Fruit fly (Drosophila melanogaster) whole organism, adult: ENCODE measurements around the gene RabX4.

ENCODE experiments used
- CG11617 ChIP-seq: fragments of 200-800 bp; sonication (Bioruptor generic); optimal IDR thresholded peaks from 2 replicates; lab custom pipeline; 2017; ENCODE audit warnings: mild to moderate bottlenecking, missing biosample characterization, missing genetic modification reagents, missing genetic modification characterization
- CG12768 ChIP-seq: fragments of 200-800 bp; sonication (Bioruptor generic); optimal IDR thresholded peaks from 2 replicates; lab custom pipeline; 2017; ENCODE audit warnings: missing biosample characterization, missing genetic modification characterization, mild to moderate bottlenecking, moderate library complexity, missing genetic modification reagents
- CG14711 ChIP-seq: fragments of 200-800 bp; sonication (Bioruptor generic); optimal IDR thresholded peaks from 2 replicates; lab custom pipeline; 2018; ENCODE audit warnings: missing biosample characterization, mild to moderate bottlenecking, missing genetic modification characterization, moderate library complexity
- CG1620 ChIP-seq: fragments of 200-800 bp; sonication (Bioruptor generic); optimal IDR thresholded peaks from 2 replicates; lab custom pipeline; 2016; ENCODE audit warnings: missing biosample characterization, missing genetic modification characterization
- CG33017 ChIP-seq: fragments of 200-800 bp; sonication (Bioruptor generic); optimal IDR thresholded peaks from 2 replicates; lab custom pipeline; 2018; ENCODE audit warnings: missing biosample characterization, mild to moderate bottlenecking, missing genetic modification characterization, moderate library complexity
- CG5204 ChIP-seq: fragments of 200-800 bp; sonication (Bioruptor generic); optimal IDR thresholded peaks from 2 replicates; lab custom pipeline; 2016; ENCODE audit warnings: missing biosample characterization, missing genetic modification characterization
- CG7045 ChIP-seq: fragments of 200-800 bp; sonication (Bioruptor generic); optimal IDR thresholded peaks from 2 replicates; lab custom pipeline; 2017; ENCODE audit warnings: missing biosample characterization, mild to moderate bottlenecking, missing genetic modification characterization
- CG7101 ChIP-seq: fragments of 200-800 bp; sonication (Bioruptor generic); optimal IDR thresholded peaks from 2 replicates; lab custom pipeline; 2018; ENCODE audit warnings: missing biosample characterization, mild to moderate bottlenecking, missing genetic modification characterization, moderate library complexity
- Clk ChIP-seq: fragments of 200-800 bp; sonication (Bioruptor generic); optimal IDR thresholded peaks from 2 replicates; lab custom pipeline; 2017; ENCODE audit warnings: missing biosample characterization, missing genetic modification characterization
- Crg-1 ChIP-seq: fragments of 200-800 bp; sonication (Bioruptor generic); optimal IDR thresholded peaks from 2 replicates; lab custom pipeline; 2016; ENCODE audit warnings: missing biosample characterization, missing genetic modification characterization
- Hr96 ChIP-seq: fragments of 200-800 bp; sonication (Bioruptor generic); optimal IDR thresholded peaks from 2 replicates; lab custom pipeline; 2016; ENCODE audit warnings: missing biosample characterization, missing genetic modification characterization
- Mnt ChIP-seq: fragments of 200-800 bp; sonication (Bioruptor generic); optimal IDR thresholded peaks from 2 replicates; lab custom pipeline; 2016; ENCODE audit warnings: missing biosample characterization, mild to moderate bottlenecking, missing genetic modification characterization
- bab1 ChIP-seq: fragments of 200-800 bp; sonication (Bioruptor generic); optimal IDR thresholded peaks from 3 replicates; lab custom pipeline; 2019; ENCODE audit warnings: missing biosample characterization, mild to moderate bottlenecking, missing genetic modification characterization, moderate library complexity
- cic ChIP-seq: fragments of 200-800 bp; sonication (Bioruptor generic); optimal IDR thresholded peaks from 2 replicates; lab custom pipeline; 2017; ENCODE audit warnings: missing biosample characterization, mild to moderate bottlenecking, missing genetic modification characterization, moderate library complexity
- cnc ChIP-seq, 2 experiments: fragments of >200 bp; optimal IDR thresholded peaks; 2 replicates each; lab custom pipeline; 2017
- kay ChIP-seq: fragments of 200-800 bp; sonication (Bioruptor generic); peaks from one replicate; lab custom pipeline; 2016; ENCODE audit warnings: missing biosample characterization, missing genetic modification characterization, borderline replicate concordance
- ovo ChIP-seq: fragments of 200-800 bp; sonication (Bioruptor generic); optimal IDR thresholded peaks from 2 replicates; lab custom pipeline; 2016; ENCODE audit warnings: missing biosample characterization, missing genetic modification characterization
- pad ChIP-seq: fragments of 200-800 bp; sonication (Bioruptor generic); optimal IDR thresholded peaks from 3 replicates; lab custom pipeline; 2017; ENCODE audit warnings: missing biosample characterization, missing genetic modification characterization, mild to moderate bottlenecking, moderate library complexity, missing genetic modification reagents
- tj ChIP-seq: fragments of 200-800 bp; sonication (Bioruptor generic); optimal IDR thresholded peaks from 3 replicates; lab custom pipeline; 2017; ENCODE audit warnings: missing biosample characterization, mild to moderate bottlenecking, missing genetic modification characterization, moderate library complexity
- toe ChIP-seq: fragments of 200-800 bp; sonication (Bioruptor generic); optimal IDR thresholded peaks from 2 replicates; lab custom pipeline; 2016; ENCODE audit warnings: missing biosample characterization, missing genetic modification characterization

The RabX4 gene

DNA sequence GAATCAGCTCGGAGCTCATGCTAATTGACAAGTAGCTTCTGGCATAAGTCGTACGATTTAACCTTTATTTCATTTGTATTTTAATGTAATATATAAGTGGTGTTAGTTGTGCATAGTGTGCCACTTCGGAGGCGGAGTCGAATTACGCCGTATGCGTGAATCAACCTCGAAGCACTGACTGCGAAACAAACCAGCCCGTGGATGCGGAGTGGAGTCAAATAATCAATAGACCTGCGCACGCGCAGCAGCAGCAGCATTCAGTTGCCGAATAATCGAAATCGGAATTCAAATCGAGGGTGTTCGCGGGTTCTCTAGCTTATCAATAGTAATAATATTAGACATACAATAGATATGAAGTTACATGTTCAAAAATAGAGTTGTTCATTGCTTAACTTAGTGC, at the start of gene RabX4:
RabX4 (minus strand) TSS at position 176 of the 400 bp plus-strand sequence.
- TF ChIP-seq Mnt (no peak), kay (GFP tag; lab: Kevin White, UChicago) (peak; percentile 35)

DNA sequence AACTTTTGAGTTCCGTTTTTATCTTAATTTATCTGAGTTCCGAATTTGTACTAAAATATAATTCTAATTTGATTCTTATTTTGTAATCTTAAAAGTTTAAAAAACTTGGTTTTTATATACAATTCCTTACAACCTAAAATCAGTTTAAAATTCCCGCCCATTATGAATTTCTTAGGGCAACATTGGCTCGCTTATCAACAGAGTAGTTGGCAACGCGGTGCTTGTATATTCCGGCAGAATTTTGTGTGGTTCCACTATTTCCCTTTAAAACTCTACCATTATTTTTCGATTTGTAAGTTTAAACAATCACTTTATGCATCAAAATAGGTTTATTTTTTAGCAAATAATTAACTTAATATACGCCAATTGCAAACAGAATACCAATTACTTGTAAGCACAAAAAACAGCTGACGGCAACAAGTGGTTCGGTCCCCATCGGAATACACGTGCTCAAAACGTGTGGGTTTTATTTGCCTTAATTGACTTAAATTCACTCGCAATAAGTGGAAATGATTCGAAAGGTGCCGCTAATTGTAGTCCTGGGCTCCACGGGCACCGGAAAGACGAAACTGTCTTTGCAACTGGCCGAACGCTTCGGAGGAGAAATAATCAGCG, 48.7 kb upstream of the RabX4 start, which contains the start of the genes CG11089 and CG31381:
CG11089 (plus strand) TSS at position 203 of the 615 bp plus-strand sequence.
CG31381 (plus strand) TSS at position 203 of the 615 bp plus-strand sequence.
- no peak for TF ChIP-seq Hr96 (GFP tag; lab: Kevin White, UChicago)
- TF ChIP-seq cic (GFP tag; lab: Kevin White, UChicago) = no peak
- TF ChIP-seq Mnt = peak; percentile 80
- TF ChIP-seq kay (GFP tag; lab: Kevin White, UChicago) = no peak
- peak; percentile 46 for TF ChIP-seq tj (GFP tag; lab: Kevin White, UChicago)

DNA sequence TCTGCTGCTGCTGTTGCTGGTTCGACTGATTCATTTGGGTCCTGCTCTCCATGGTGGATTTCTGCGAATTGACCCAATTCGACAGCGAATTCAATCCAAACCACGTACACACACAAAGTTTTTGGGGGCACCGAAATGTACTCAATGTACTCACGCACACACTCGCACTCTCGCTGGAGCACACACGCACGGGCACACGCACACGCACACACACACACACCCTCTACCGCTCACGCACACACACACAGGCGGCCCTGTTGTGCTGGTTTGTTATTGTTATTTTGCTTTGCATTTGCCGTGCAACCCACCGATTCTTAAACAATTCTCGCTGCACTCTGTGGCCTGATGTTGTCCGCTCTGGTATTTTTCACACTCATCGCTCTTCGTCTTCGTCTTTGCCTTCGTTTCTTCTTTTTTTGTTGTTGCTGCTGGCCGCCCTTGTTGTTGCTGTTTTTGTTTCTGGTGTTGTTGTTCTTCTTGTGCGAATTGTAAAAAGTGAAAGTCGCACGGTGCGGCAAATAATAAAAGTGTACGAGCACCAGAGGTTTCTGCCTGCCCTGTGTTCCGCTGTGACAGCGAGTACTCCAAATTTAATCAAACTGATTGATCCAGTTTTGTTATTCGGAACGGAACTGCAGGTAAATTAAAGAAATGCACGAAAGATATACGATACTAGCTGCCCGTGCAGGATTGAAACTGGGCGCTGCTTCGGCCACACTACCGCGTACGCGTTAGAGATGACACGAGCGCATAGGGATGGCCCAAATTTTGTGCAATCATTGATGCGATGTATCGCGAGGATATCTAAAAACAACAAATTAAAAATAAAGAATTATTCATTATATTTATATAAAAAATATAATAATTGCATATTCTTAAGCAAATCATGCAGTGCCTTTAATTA, 48.0 kb upstream of the RabX4 start, which contains the start of gene CG3744:
CG3744 (minus strand) TSS at position 716 of the 904 bp plus-strand sequence.
- TF ChIP-seq bab1 (GFP tag; lab: Kevin White, UChicago) (peak; percentile 80), CG14711 (tag; lab: Kevin White, UChicago) (peak; percentile 70), CG5204 (GFP tag; lab: Kevin White, UChicago) (peak; percentile 72), Mnt (no peak), CG7045 (GFP tag; lab: Kevin White, UChicago) (peak; percentile 87), pad (GFP tag; lab: Kevin White, UChicago) (peak; percentile 67), CG7101 (tag; lab: Kevin White, UChicago) (peak; percentile 83), CG33017 (tag; lab: Kevin White, UChicago) (peak; percentile 82), ovo (GFP tag; lab: Kevin White, UChicago) (peak; percentile 84), Hr96 (GFP tag; lab: Kevin White, UChicago) (peak; percentile 50), cic (GFP tag; lab: Kevin White, UChicago) (peak; percentile 50), tj (GFP tag; lab: Kevin White, UChicago) (peak; percentile 34), kay (GFP tag; lab: Kevin White, UChicago) (no peak), CG11617 (GFP tag; lab: Kevin White, UChicago) (peak; percentile 81), Crg-1 (GFP tag; lab: Kevin White, UChicago) (peak; percentile 79), CG12768 (GFP tag; lab: Kevin White, UChicago) (peak; percentile 85), CG1620 (peak; percentile 80), toe (GFP tag; lab: Kevin White, UChicago) (peak; percentile 84), cnc (optimal IDR thresholded peaks at IDR 0.05; lab: Kevin White, UChicago) (no peak), Clk (GFP tag; lab: Kevin White, UChicago) (peak; percentile 82)

dm6 chr3R:24870389-24871048, 42.3 kb upstream of the RabX4 start, which contains the start of gene CycB3:
Gene CycB3 (minus strand): TSS chr3R:24870816.
- TF ChIP-seq Mnt (no peak), Clk (GFP tag; lab: Kevin White, UChicago) (no peak), pad (GFP tag; lab: Kevin White, UChicago) (peak; percentile 32), Crg-1 (GFP tag; lab: Kevin White, UChicago) (no peak), CG14711 (tag; lab: Kevin White, UChicago) (no peak), CG33017 (tag; lab: Kevin White, UChicago) (no peak), CG1620 (no peak), kay (GFP tag; lab: Kevin White, UChicago) (no peak), cic (GFP tag; lab: Kevin White, UChicago) (no peak), bab1 (GFP tag; lab: Kevin White, UChicago) (peak; percentile 57), CG11617 (GFP tag; lab: Kevin White, UChicago) (no peak), Hr96 (GFP tag; lab: Kevin White, UChicago) (no peak), CG12768 (GFP tag; lab: Kevin White, UChicago) (no peak), CG7101 (tag; lab: Kevin White, UChicago) (peak; percentile 13), tj (GFP tag; lab: Kevin White, UChicago) (no peak), ovo (GFP tag; lab: Kevin White, UChicago) (peak; percentile 57), toe (GFP tag; lab: Kevin White, UChicago) (no peak), CG5204 (GFP tag; lab: Kevin White, UChicago) (no peak), CG7045 (GFP tag; lab: Kevin White, UChicago) (no peak), cnc (optimal IDR thresholded peaks at IDR 0.05; lab: Kevin White, UChicago) (no peak)

DNA sequence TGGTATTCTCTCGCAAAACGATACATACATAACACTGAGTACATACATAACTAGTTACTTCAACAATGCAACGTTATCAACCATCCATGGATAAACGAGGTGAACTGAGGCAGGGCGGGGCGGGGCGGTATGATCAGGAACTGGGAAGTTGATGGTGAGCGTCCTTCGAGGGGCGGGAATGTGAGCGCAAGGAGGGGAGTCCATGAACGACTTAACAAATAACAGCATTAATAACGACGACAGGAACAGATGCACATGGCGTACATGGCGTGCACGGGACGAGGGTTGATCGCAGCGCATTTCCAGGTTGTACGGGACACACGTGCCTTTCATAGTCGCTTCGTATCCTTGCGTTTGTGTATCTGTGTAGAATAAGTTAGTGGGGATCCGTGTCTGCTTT, 39.7 kb upstream of the RabX4 start:
- no peak for TF ChIP-seq Crg-1 (GFP tag; lab: Kevin White, UChicago)
- TF ChIP-seq toe (GFP tag; lab: Kevin White, UChicago) = no peak
- TF ChIP-seq CG12768 (GFP tag; lab: Kevin White, UChicago) = no peak
- no peak for TF ChIP-seq kay (GFP tag; lab: Kevin White, UChicago)
- TF ChIP-seq cnc (optimal IDR thresholded peaks at IDR 0.05; lab: Kevin White, UChicago) = no peak
- TF ChIP-seq CG14711 (tag; lab: Kevin White, UChicago) = no peak
- TF ChIP-seq Clk (GFP tag; lab: Kevin White, UChicago) = no peak
- TF ChIP-seq cic (GFP tag; lab: Kevin White, UChicago) = no peak
- TF ChIP-seq CG7045 (GFP tag; lab: Kevin White, UChicago) = no peak
- TF ChIP-seq Hr96 (GFP tag; lab: Kevin White, UChicago) = no peak
- TF ChIP-seq bab1 (GFP tag; lab: Kevin White, UChicago) = no peak
